Worm (Caenorhabditis elegans): ENCODE data around the gene str-47.

The str-47 gene

ce11 chrV:7639787-7640186, 5.8 kb upstream of the str-47 start, which contains the start of gene F07C4.10:
F07C4.10 (minus strand) TSS chrV:7639887.
- no peak for TF ChIP-seq fkh-8 (tag; optimal IDR thresholded peaks at IDR 0.05)
- TF ChIP-seq C16A3.4 (tag; optimal IDR thresholded peaks at IDR 0.05) = no peak
- TF ChIP-seq pag-3 (tag; optimal IDR thresholded peaks at IDR 0.05; ENCODE audit: borderline replicate concordance, insufficient read depth) = no peak
- no peak for TF ChIP-seq tlp-1 (tag; optimal IDR thresholded peaks at IDR 0.05)
- no peak for TF ChIP-seq unc-86 (tag; optimal IDR thresholded peaks at IDR 0.05)
- no peak for TF ChIP-seq ceh-88 (GFP tag; IDR thresholded peaks at IDR 0.05)
- no peak for TF ChIP-seq elt-3 (tag; optimal IDR thresholded peaks at IDR 0.05)

ce11 chrV:7641718-7642117, 3.8 kb upstream of the str-47 start:
- no peak for TF ChIP-seq tbx-2 (tag; optimal IDR thresholded peaks at IDR 0.05)
- no peak for TF ChIP-seq lsy-2 (tag; optimal IDR thresholded peaks at IDR 0.05)
- TF ChIP-seq irx-1 (tag; optimal IDR thresholded peaks at IDR 0.05) = no peak
- no peak for TF ChIP-seq tlp-1 (tag; optimal IDR thresholded peaks at IDR 0.05)
- no peak for TF ChIP-seq snpc-4 (tag; optimal IDR thresholded peaks at IDR 0.05)
- no peak for TF ChIP-seq fkh-4 (tag; optimal IDR thresholded peaks at IDR 0.05; ENCODE audit: borderline replicate concordance)
- TF ChIP-seq ceh-88 (GFP tag; IDR thresholded peaks at IDR 0.05) = no peak
- TF ChIP-seq isw-1 (GFP tag; IDR thresholded peaks at IDR 0.05) = no peak
- TF ChIP-seq lir-3 (tag; optimal IDR thresholded peaks at IDR 0.05; ENCODE audit: poor library complexity) = no peak
- TF ChIP-seq mdl-1 (tag; optimal IDR thresholded peaks at IDR 0.05) = no peak
- TF ChIP-seq hpl-2 (GFP tag; optimal IDR thresholded peaks at IDR 0.05) = no peak
- TF ChIP-seq zip-4 (GFP tag; optimal IDR thresholded peaks at IDR 0.05) = no peak
- no peak for TF ChIP-seq sox-4 (tag; optimal IDR thresholded peaks at IDR 0.05)
- no peak for TF ChIP-seq nhr-19 (GFP tag; conservative IDR thresholded peaks at IDR 0.05)
- no peak for TF ChIP-seq xbp-1 (tag; optimal IDR thresholded peaks at IDR 0.05)
- TF ChIP-seq elt-3 (tag; optimal IDR thresholded peaks at IDR 0.05) = no peak
- TF ChIP-seq dpl-1 (GFP tag; optimal IDR thresholded peaks at IDR 0.05) = no peak

DNA sequence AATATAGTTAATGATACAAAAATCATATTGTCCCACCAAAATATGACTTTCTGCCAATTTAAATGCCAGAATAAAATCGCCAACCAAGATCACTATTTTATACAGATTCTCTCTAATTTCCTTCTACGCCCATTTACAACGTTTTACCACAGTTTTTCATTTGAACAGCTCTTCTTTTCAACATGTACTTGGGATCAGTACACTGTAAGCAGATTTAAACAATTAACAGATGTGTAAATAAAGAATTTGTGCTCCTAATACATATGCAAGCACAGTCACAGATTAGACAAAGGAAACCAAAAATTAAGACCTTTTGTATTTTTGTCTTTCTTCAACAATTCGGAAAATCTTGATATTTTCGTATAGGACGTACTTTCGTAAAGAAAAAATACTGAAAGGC, 2.1 kb upstream of the str-47 start, which contains the start of gene F07C4.11:
F07C4.11 (minus strand) TSS at position 101 of the 400 bp plus-strand sequence.
- TF ChIP-seq Y116A8C.19 (tag; optimal IDR thresholded peaks at IDR 0.05; ENCODE audit: borderline replicate concordance) (no peak), sup-37 (GFP tag; optimal IDR thresholded peaks at IDR 0.05) (no peak), fkh-8 (tag; optimal IDR thresholded peaks at IDR 0.05) (no peak), isw-1 (GFP tag; IDR thresholded peaks at IDR 0.05) (no peak), unc-130 (tag; optimal IDR thresholded peaks at IDR 0.05) (no peak), ceh-82 (tag; optimal IDR thresholded peaks at IDR 0.05) (no peak), nhr-85 (tag) (no peak)

DNA sequence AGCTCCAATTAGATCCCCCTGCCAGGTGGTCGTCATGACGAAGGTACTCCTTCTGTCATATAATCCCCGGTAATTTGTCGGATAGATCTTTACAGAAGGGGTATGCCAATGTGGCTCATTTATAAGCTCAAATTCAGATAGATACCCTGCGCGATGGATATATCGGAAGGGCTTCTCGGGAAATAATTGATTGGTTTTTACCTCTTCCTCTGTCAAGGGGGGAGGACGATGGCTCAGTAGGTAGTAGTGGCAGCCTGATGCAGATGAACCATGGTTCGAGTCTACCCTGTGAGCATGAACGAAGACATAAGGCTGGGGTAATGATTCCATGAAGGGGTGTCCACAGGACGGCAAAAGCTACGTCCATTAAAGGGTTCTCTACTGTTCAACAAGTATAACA, 1.6 kb downstream of the str-47 start:
- no peak for TF ChIP-seq ceh-88 (GFP tag; IDR thresholded peaks at IDR 0.05)
- TF ChIP-seq efl-1 (optimal IDR thresholded peaks at IDR 0.05) = no peak
- TF ChIP-seq efl-1 (GFP tag; optimal IDR thresholded peaks at IDR 0.05 in 1 of 2) = peak in 1 of 2 experiments; percentile 57

DNA sequence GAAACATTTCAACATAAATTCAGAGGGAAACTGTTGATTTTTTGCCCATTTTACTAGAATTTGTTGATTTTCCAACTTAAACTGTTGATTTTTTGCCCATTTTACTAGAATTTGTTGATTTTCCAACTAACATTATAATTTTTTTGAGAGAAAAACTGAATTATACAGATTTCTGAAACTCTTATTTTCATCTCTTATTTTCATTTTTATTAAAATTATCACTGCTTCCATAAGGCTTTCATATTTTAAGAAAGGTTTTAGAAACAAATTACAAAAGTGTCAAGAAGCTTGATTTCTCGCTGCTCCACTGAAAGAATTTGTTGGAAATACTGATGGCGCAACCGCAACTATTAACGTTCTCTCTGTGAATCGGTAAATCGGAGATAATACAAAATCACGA, 4.4 kb downstream of the str-47 start:
- TF ChIP-seq hlh-17 (GFP tag; optimal IDR thresholded peaks at IDR 0.05; ENCODE audit: borderline replicate concordance) (no peak), nhr-90 (tag; optimal IDR thresholded peaks at IDR 0.05; ENCODE audit: poor library complexity) (no peak), nhr-19 (GFP tag; conservative IDR thresholded peaks at IDR 0.05) (no peak), nhr-28 (tag; optimal IDR thresholded peaks at IDR 0.05) (no peak), lsy-2 (tag; optimal IDR thresholded peaks at IDR 0.05) (no peak), C04F5.9 (tag; optimal IDR thresholded peaks at IDR 0.05) (no peak), nhr-84 (tag; optimal IDR thresholded peaks at IDR 0.05) (no peak)

DNA sequence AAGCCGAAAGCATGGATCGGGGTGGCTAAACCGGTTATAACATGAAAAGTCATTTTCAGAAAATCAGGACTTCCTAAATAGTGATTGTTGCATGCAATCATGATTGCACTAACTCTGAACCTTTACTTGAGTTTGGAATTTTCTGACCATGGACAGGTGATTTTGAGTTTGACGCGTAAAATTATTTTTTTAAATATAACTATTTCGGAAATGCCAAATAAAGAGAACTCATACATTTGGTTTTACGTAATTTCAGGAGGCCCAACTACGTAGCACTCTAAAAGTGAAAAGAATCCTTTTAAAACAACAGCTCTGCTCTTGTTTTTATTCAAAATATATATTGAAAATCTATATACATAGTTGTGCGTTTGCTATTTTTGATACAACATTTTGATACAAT, 6.2 kb downstream of the str-47 start, which contains the start of gene srh-234:
srh-234 (minus strand) TSS at position 101 of the 400 bp plus-strand sequence.
- no peak for TF ChIP-seq dpl-1 (GFP tag; optimal IDR thresholded peaks at IDR 0.05)
- TF ChIP-seq swsn-7 (tag; optimal IDR thresholded peaks at IDR 0.05) = no peak
- TF ChIP-seq nhr-76 (tag; optimal IDR thresholded peaks at IDR 0.05) = no peak
- no peak for TF ChIP-seq nhr-47 (tag; optimal IDR thresholded peaks at IDR 0.05)
- TF ChIP-seq rnt-1 (tag; optimal IDR thresholded peaks at IDR 0.05) = no peak
- no peak for TF ChIP-seq nhr-28 (tag; optimal IDR thresholded peaks at IDR 0.05)
- no peak for TF ChIP-seq hpl-2 (GFP tag; optimal IDR thresholded peaks at IDR 0.05)
- no peak for TF ChIP-seq hlh-17 (GFP tag; optimal IDR thresholded peaks at IDR 0.05; ENCODE audit: borderline replicate concordance)
- no peak for TF ChIP-seq ztf-11 (tag; optimal IDR thresholded peaks at IDR 0.05)

Measured in whole organism, L1 larva.